Worm (Caenorhabditis elegans) whole organism, young adult: ENCODE data around the gene rbm-26.

Experiments
- B0019.2 ChIP-seq: fragments of 200-800 bp; sonication (Bioruptor generic); conservative IDR thresholded peaks from 2 replicates; pipeline ENCODE4 v1.3.6; 2022; ENCODE audit warnings: missing genetic modification reagents, missing genetic modification characterization, missing compliant biosample characterization
- B0336.3 ChIP-seq: fragments of 200-800 bp; sonication (Bioruptor generic); IDR thresholded peaks from 2 replicates; pipeline ENCODE4 v1.3.6; 2022; ENCODE audit warnings: missing genetic modification characterization, missing compliant biosample characterization
- F22D6.2 ChIP-seq: sonication (generic microtip); optimal IDR thresholded peaks from 2 replicates; lab custom pipeline; 2016; ENCODE audit warnings: mild to moderate bottlenecking, missing genetic modification characterization, missing compliant biosample characterization
- F23B12.7 ChIP-seq: sonication (generic microtip); optimal IDR thresholded peaks from 2 replicates; lab custom pipeline; 2017; ENCODE audit warnings: missing genetic modification characterization, mild to moderate bottlenecking, missing compliant biosample characterization, antibody characterized with exemption, moderate library complexity; ENCODE audit not compliant: insufficient read depth
- F39B2.1 ChIP-seq: fragments of 200-800 bp; sonication (Bioruptor generic); IDR thresholded peaks from 2 replicates; pipeline ENCODE4 v1.3.6; 2022; ENCODE audit warnings: missing genetic modification reagents, missing genetic modification characterization, missing compliant biosample characterization
- F49E8.2 ChIP-seq: sonication (generic microtip); optimal IDR thresholded peaks from 3 replicates; lab custom pipeline; 2017; ENCODE audit warnings: missing genetic modification characterization, mild to moderate bottlenecking, missing compliant biosample characterization, antibody characterized with exemption, moderate library complexity; ENCODE audit not compliant: insufficient read depth
- K12H6.12 ChIP-seq: fragments of 200-800 bp; sonication (Bioruptor generic); optimal IDR thresholded peaks from 2 replicates; lab custom pipeline; 2018; ENCODE audit warnings: mild to moderate bottlenecking, missing genetic modification characterization, missing compliant biosample characterization
- Y53F4B.3 ChIP-seq: fragments of 200-800 bp; sonication (Bioruptor generic); IDR thresholded peaks from 2 replicates; pipeline ENCODE4 v1.3.6; 2022; ENCODE audit warnings: missing genetic modification reagents, missing genetic modification characterization, missing compliant biosample characterization
- Y79H2A.3 ChIP-seq: fragments of 200-800 bp; sonication (Bioruptor generic); conservative IDR thresholded peaks from 2 replicates; pipeline ENCODE4 v1.3.6; 2022; ENCODE audit warnings: missing genetic modification reagents, missing genetic modification characterization, missing compliant biosample characterization
- ZK185.1 ChIP-seq: sonication (generic microtip); optimal IDR thresholded peaks from 2 replicates; lab custom pipeline; 2016; ENCODE audit warnings: mild to moderate bottlenecking, missing genetic modification characterization, missing compliant biosample characterization; ENCODE audit not compliant: poor library complexity, severe bottlenecking
- akir-1 ChIP-seq: fragments of 200-800 bp; sonication (Bioruptor generic); optimal IDR thresholded peaks from 2 replicates; lab custom pipeline; 2018; ENCODE audit warnings: mild to moderate bottlenecking, missing genetic modification characterization, moderate library complexity, missing compliant biosample characterization
- aptf-2 ChIP-seq: fragments of 200-800 bp; sonication (Bioruptor generic); conservative IDR thresholded peaks from 2 replicates; pipeline ENCODE4 v1.3.6; 2022; ENCODE audit warnings: missing genetic modification reagents, missing genetic modification characterization, missing compliant biosample characterization
- athp-1 ChIP-seq: sonication (generic microtip); optimal IDR thresholded peaks from 2 replicates; lab custom pipeline; 2017; ENCODE audit warnings: mild to moderate bottlenecking, missing genetic modification characterization, missing compliant biosample characterization
- attf-3 ChIP-seq: fragments of 200-800 bp; sonication (Bioruptor generic); conservative IDR thresholded peaks from 2 replicates; pipeline ENCODE4 v1.3.6; 2022; ENCODE audit warnings: missing genetic modification reagents, missing genetic modification characterization, missing compliant biosample characterization
- attf-6 ChIP-seq: fragments of 200-800 bp; sonication (Bioruptor generic); IDR thresholded peaks from 2 replicates; pipeline ENCODE4 v1.3.6; 2022; ENCODE audit warnings: missing genetic modification reagents, missing genetic modification characterization, missing compliant biosample characterization
- ccch-3 ChIP-seq: fragments of 200-800 bp; sonication (Bioruptor generic); optimal IDR thresholded peaks from 2 replicates; lab custom pipeline; 2018; ENCODE audit warnings: mild to moderate bottlenecking, missing genetic modification characterization, missing compliant biosample characterization
- ceh-100 ChIP-seq: fragments of 200-800 bp; sonication (Bioruptor generic); IDR thresholded peaks from 2 replicates; pipeline ENCODE4 v1.3.6; 2022; ENCODE audit warnings: missing genetic modification reagents, missing genetic modification characterization, missing compliant biosample characterization
- ceh-58 ChIP-seq: fragments of 200-800 bp; sonication (Bioruptor generic); IDR thresholded peaks from 2 replicates; pipeline ENCODE4 v1.3.6; 2022; ENCODE audit warnings: missing genetic modification characterization, missing compliant biosample characterization
- ceh-79 ChIP-seq: sonication (generic microtip); optimal IDR thresholded peaks from 2 replicates; lab custom pipeline; 2017; ENCODE audit warnings: mild to moderate bottlenecking, missing genetic modification characterization, missing compliant biosample characterization
- ceh-91 ChIP-seq: fragments of 200-800 bp; sonication (Bioruptor generic); IDR thresholded peaks from 2 replicates; pipeline ENCODE4 v1.3.6; 2022; ENCODE audit warnings: missing genetic modification reagents, missing genetic modification characterization, missing compliant biosample characterization
- chd-7 ChIP-seq: sonication (generic microtip); optimal IDR thresholded peaks from 2 replicates; lab custom pipeline; 2016; ENCODE audit warnings: mild to moderate bottlenecking, missing genetic modification characterization, moderate library complexity, missing compliant biosample characterization
- efl-1 ChIP-seq: fragments of 150-350 bp; optimal IDR thresholded peaks from 2 replicates; lab custom pipeline; 2014; ENCODE audit warnings: missing biosample characterization, missing genetic modification reagents, missing genetic modification characterization
- egl-18 ChIP-seq: fragments of 200-800 bp; sonication (Bioruptor generic); IDR thresholded peaks from 2 replicates; pipeline ENCODE4 v1.3.6; 2022; ENCODE audit warnings: missing genetic modification reagents, missing genetic modification characterization, missing compliant biosample characterization
- egrh-3 ChIP-seq: fragments of 200-800 bp; sonication (Bioruptor generic); IDR thresholded peaks from 2 replicates; pipeline ENCODE4 v1.3.6; 2022; ENCODE audit warnings: missing genetic modification reagents, missing genetic modification characterization, missing compliant biosample characterization
- ekl-4 ChIP-seq: fragments of 200-800 bp; sonication (Bioruptor generic); IDR thresholded peaks from 2 replicates; pipeline ENCODE4 v1.3.6; 2022; ENCODE audit warnings: missing genetic modification reagents, missing genetic modification characterization, missing compliant biosample characterization
- ets-4 ChIP-seq: fragments of 200-800 bp; sonication (Bioruptor generic); optimal IDR thresholded peaks from 2 replicates; lab custom pipeline; 2018; ENCODE audit warnings: mild to moderate bottlenecking, missing genetic modification characterization, missing compliant biosample characterization
- hmg-20 ChIP-seq: fragments of 200-800 bp; sonication (Bioruptor generic); IDR thresholded peaks from 2 replicates; pipeline ENCODE4 v1.3.6; 2022; ENCODE audit warnings: missing genetic modification reagents, missing genetic modification characterization, missing compliant biosample characterization
- hsf-1 ChIP-seq: fragments of 200-800 bp; sonication (Bioruptor generic); IDR thresholded peaks from 2 replicates; pipeline ENCODE4 v1.3.6; 2022; ENCODE audit warnings: missing genetic modification reagents, missing genetic modification characterization, missing compliant biosample characterization
- lag-1 ChIP-seq: fragments of 200-800 bp; sonication (Bioruptor generic); IDR thresholded peaks from 2 replicates; pipeline ENCODE4 v1.3.6; 2022; ENCODE audit warnings: missing genetic modification reagents, missing genetic modification characterization, missing compliant biosample characterization
- lin-54 ChIP-seq: fragments of 200-800 bp; sonication (Bioruptor generic); optimal IDR thresholded peaks from 2 replicates; lab custom pipeline; 2018; ENCODE audit warnings: mild to moderate bottlenecking, missing genetic modification characterization, missing compliant biosample characterization
- lsy-27 ChIP-seq: sonication (generic microtip); optimal IDR thresholded peaks from 2 replicates; lab custom pipeline; 2017; ENCODE audit warnings: missing genetic modification characterization, mild to moderate bottlenecking, missing compliant biosample characterization, antibody characterized with exemption, missing genotype, borderline replicate concordance; ENCODE audit not compliant: insufficient read depth
- madf-3 ChIP-seq: fragments of 200-800 bp; sonication (Bioruptor generic); IDR thresholded peaks from 2 replicates; pipeline ENCODE4 v1.3.6; 2022; ENCODE audit warnings: missing genetic modification reagents, missing genetic modification characterization, missing compliant biosample characterization
- mcd-1 ChIP-seq: fragments of 200-800 bp; sonication (Bioruptor generic); IDR thresholded peaks from 2 replicates; pipeline ENCODE4 v1.3.6; 2022; ENCODE audit warnings: missing genetic modification reagents, missing genetic modification characterization, missing compliant biosample characterization
- nfyb-1 ChIP-seq: fragments of 200-800 bp; sonication (Bioruptor generic); IDR thresholded peaks from 2 replicates; pipeline ENCODE4 v1.3.6; 2022; ENCODE audit warnings: missing genetic modification reagents, missing genetic modification characterization, missing compliant biosample characterization
- nhr-120 ChIP-seq: fragments of 200-800 bp; sonication (Bioruptor generic); IDR thresholded peaks from 2 replicates; pipeline ENCODE4 v1.3.6; 2022; ENCODE audit warnings: missing genetic modification characterization, missing compliant biosample characterization
- nhr-27 ChIP-seq: fragments of 200-800 bp; sonication (Bioruptor generic); optimal IDR thresholded peaks from 2 replicates; lab custom pipeline; 2018; ENCODE audit warnings: mild to moderate bottlenecking, missing genetic modification characterization, moderate library complexity, missing compliant biosample characterization
- nhr-80 ChIP-seq: sonication (generic microtip); optimal IDR thresholded peaks from 2 replicates; lab custom pipeline; 2016; ENCODE audit warnings: missing genetic modification characterization, missing compliant biosample characterization
- pha-4 ChIP-seq: fragments of 150-350 bp; sonication (generic microtip); optimal IDR thresholded peaks from 2 replicates; lab custom pipeline; 2014; ENCODE audit warnings: missing biosample characterization, missing genetic modification reagents, missing genetic modification characterization
- rec-8 ChIP-seq, 2 experiments: sonication (generic microtip); optimal IDR thresholded peaks; 2 replicates each; lab custom pipeline; 2016; ENCODE audit warnings: mild to moderate bottlenecking in 2 of 2, missing genetic modification characterization in 2 of 2, missing genetic modification reagents in 2 of 2, missing genotype in 2 of 2, missing biosample characterization in 1 of 2, missing compliant biosample characterization in 1 of 2, moderate library complexity in 1 of 2
- rpc-1 ChIP-seq, 2 experiments: fragments of 150-350 bp in 1 of 2; sonication (generic microtip) in 1 of 2; optimal IDR thresholded peaks; 2 replicates each; lab custom pipeline; 2014 to 2018; ENCODE audit warnings: missing biosample characterization in 1 of 2, missing genetic modification characterization in 1 of 2, missing genetic modification reagents in 1 of 2, missing genotype in 1 of 2
- snpc-1.1 ChIP-seq: sonication (generic microtip); optimal IDR thresholded peaks from 2 replicates; lab custom pipeline; 2017; ENCODE audit warnings: missing genetic modification characterization, mild to moderate bottlenecking, missing compliant biosample characterization, antibody characterized with exemption, moderate library complexity, missing genotype, missing genetic modification reagents; ENCODE audit not compliant: insufficient read depth
- snpc-4 ChIP-seq, 5 experiments: fragments of 150-350 bp in 1 of 5; sonication (generic microtip) in 4 of 5; optimal IDR thresholded peaks; 2 replicates each; lab custom pipeline; 2014 to 2018; ENCODE audit warnings: missing genetic modification characterization in 5 of 5, missing biosample characterization in 3 of 5, antibody characterized with exemption in 2 of 5, mild to moderate bottlenecking in 2 of 5, missing compliant biosample characterization in 2 of 5, missing genotype in 2 of 5, moderate library complexity in 2 of 5, missing genetic modification reagents in 1 of 5
- tbp1 ChIP-seq: fragments of 200-800 bp; sonication (Bioruptor generic); optimal IDR thresholded peaks from 2 replicates; lab custom pipeline; 2018; ENCODE audit warnings: mild to moderate bottlenecking, missing genetic modification characterization, missing compliant biosample characterization
- ztf-18 ChIP-seq: sonication (generic microtip); optimal IDR thresholded peaks from 2 replicates; lab custom pipeline; 2016; ENCODE audit warnings: missing genotype, mild to moderate bottlenecking, missing genetic modification characterization, missing compliant biosample characterization
- ztf-22 ChIP-seq: fragments of 200-800 bp; sonication (Bioruptor generic); optimal IDR thresholded peaks from 2 replicates; lab custom pipeline; 2018; ENCODE audit warnings: mild to moderate bottlenecking, missing genetic modification characterization, moderate library complexity, missing compliant biosample characterization
- ztf-6 ChIP-seq: fragments of 200-800 bp; sonication (Bioruptor generic); IDR thresholded peaks from 2 replicates; pipeline ENCODE4 v1.3.6; 2022; ENCODE audit warnings: missing genetic modification reagents, missing genetic modification characterization, missing compliant biosample characterization

rbm-26 gene

ce11 chrIII:5678935-5679334 lies 32.4 kb upstream of the rbm-26 start, which contains the start of the genes ska-3 and rps-12 (continued):
- TF ChIP-seq madf-3, result peak; percentile 96
- TF ChIP-seq hsf-1, result peak; percentile 82
- peak; percentile 69 for TF ChIP-seq F22D6.2 (tag; lab: Kevin White, UChicago)
- TF ChIP-seq lag-1, result no peak
- TF ChIP-seq ceh-58 (GFP tag; lab: Robert Waterston, UW), result no peak
- TF ChIP-seq rpc-1 (optimal IDR thresholded peaks at IDR 0.05; lab: Kevin White, UChicago), result peak; percentile 17
- peak; percentile 0 for TF ChIP-seq rpc-1 (tag; optimal IDR thresholded peaks at IDR 0.05; lab: Kevin White, UChicago)
- peak; percentile 93 for TF ChIP-seq F49E8.2 (tag; lab: Kevin White, UChicago)
- peak; percentile 93 for TF ChIP-seq athp-1 (tag; lab: Kevin White, UChicago)
- no peak for TF ChIP-seq akir-1 (GFP tag; lab: Kevin White, UChicago)
- peak; percentile 78 for TF ChIP-seq snpc-4 (GFP tag; optimal IDR thresholded peaks at IDR 0.05; lab: Kevin White, UChicago)
- TF ChIP-seq snpc-4 (tag; optimal IDR thresholded peaks at IDR 0.05; lab: Kevin White, UChicago), result peak; percentile 77 to 88 (median 86)
- peak; percentile 86 for TF ChIP-seq ztf-6
- peak; percentile 82 for TF ChIP-seq attf-3 (GFP tag; lab: Robert Waterston, UW)
- TF ChIP-seq F23B12.7 (tag; lab: Kevin White, UChicago), result peak; percentile 98
- TF ChIP-seq lin-54 (GFP tag; lab: Kevin White, UChicago), result peak; percentile 98
- TF ChIP-seq B0019.2 (GFP tag; lab: Robert Waterston, UW), result peak; percentile 81
- TF ChIP-seq attf-6 (GFP tag; lab: Robert Waterston, UW), result no peak
- TF ChIP-seq ceh-91, result peak; percentile 87
- peak; percentile 78 for TF ChIP-seq snpc-1.1 (tag; lab: Kevin White, UChicago)
- TF ChIP-seq lsy-27, result peak; percentile 19
- TF ChIP-seq mcd-1, result peak; percentile 100
- 0 out of 2 replicates have a peak, but pooled peaks have one; percentile 55 for TF ChIP-seq F39B2.1 (GFP tag; lab: Robert Waterston, UW)
- TF ChIP-seq ekl-4, result peak; percentile 96
- TF ChIP-seq ceh-100 (GFP tag; lab: Robert Waterston, UW), result peak; percentile 83
- peak; percentile 78 for TF ChIP-seq tbp1 (GFP tag; lab: Kevin White, UChicago)
- TF ChIP-seq ccch-3 (GFP tag; lab: Kevin White, UChicago), result no peak
- TF ChIP-seq rec-8 (tag; optimal IDR thresholded peaks at IDR 0.05; lab: Kevin White, UChicago), result no peak
- TF ChIP-seq nhr-27 (tag; lab: Kevin White, UChicago), result no peak
- no peak for TF ChIP-seq ets-4 (GFP tag; lab: Kevin White, UChicago)
- TF ChIP-seq nhr-120, result no peak
- TF ChIP-seq egl-18, result peak; percentile 89
- TF ChIP-seq ztf-22 (GFP tag; lab: Kevin White, UChicago), result peak; percentile 47
- TF ChIP-seq nhr-80 (tag; lab: Kevin White, UChicago), result peak; percentile 83
- 0 out of 2 replicates have a peak, but pooled peaks have one; percentile 23 for TF ChIP-seq Y53F4B.3 (GFP tag; lab: Robert Waterston, UW)
- TF ChIP-seq pha-4, result peak; percentile 99
- TF ChIP-seq nfyb-1 (GFP tag; lab: Robert Waterston, UW), result peak; percentile 96
- TF ChIP-seq B0336.3 (GFP tag; lab: Robert Waterston, UW), result peak; percentile 80
- no peak for TF ChIP-seq ceh-79 (tag; lab: Kevin White, UChicago)
- TF ChIP-seq K12H6.12 (tag; lab: Kevin White, UChicago), result peak; percentile 91
- TF ChIP-seq chd-7 (tag; lab: Kevin White, UChicago), result peak; percentile 82
- TF ChIP-seq aptf-2 (GFP tag; lab: Robert Waterston, UW), result peak; percentile 74
- peak; percentile 93 for TF ChIP-seq efl-1 (GFP tag; lab: Kevin White, UChicago)
- peak; percentile 79 for TF ChIP-seq ztf-18 (tag; lab: Kevin White, UChicago)
- TF ChIP-seq ZK185.1 (tag; lab: Kevin White, UChicago), result peak; percentile 97
- peak; percentile 69 for TF ChIP-seq Y79H2A.3 (GFP tag; lab: Robert Waterston, UW)
- TF ChIP-seq egrh-3 (GFP tag; lab: Robert Waterston, UW), result peak; percentile 42; the same call in 1 of the 2 replicates
- TF ChIP-seq hmg-20 (GFP tag; lab: Robert Waterston, UW), result peak; percentile 82
